Fruit fly (Drosophila melanogaster) whole organism, embryonic: ENCODE results near the gene CG46462.

Source experiments
- BEAF-32 ChIP-seq: fragments of 200-800 bp; sonication (Bioruptor generic); optimal IDR thresholded peaks from 3 replicates; lab custom pipeline; 2017; ENCODE audit warnings: missing biosample characterization, missing genetic modification characterization, mild to moderate bottlenecking, moderate library complexity, missing genetic modification reagents
- CG10543 ChIP-seq: fragments of 200-800 bp; sonication (Bioruptor generic); optimal IDR thresholded peaks from 3 replicates; lab custom pipeline; 2017; ENCODE audit warnings: missing biosample characterization, mild to moderate bottlenecking, missing genetic modification characterization, moderate library complexity
- CG11695 ChIP-seq: fragments of 200-800 bp; sonication (Bioruptor generic); IDR thresholded peaks from 3 replicates; pipeline ENCODE4 v1.3.6; 2022; ENCODE audit warnings: missing biosample characterization, missing genetic modification characterization
- CG11696 ChIP-seq: fragments of 200-800 bp; sonication (Bioruptor generic); IDR thresholded peaks from 2 replicates; pipeline ENCODE4 v1.3.6; 2022; ENCODE audit warnings: missing biosample characterization, missing genetic modification characterization
- CG12155 ChIP-seq: fragments of 200-800 bp; sonication (Bioruptor generic); optimal IDR thresholded peaks from 3 replicates; lab custom pipeline; 2016; ENCODE audit warnings: missing biosample characterization, missing genetic modification characterization
- CG15479 ChIP-seq: fragments of 200-800 bp; sonication (Bioruptor generic); optimal IDR thresholded peaks from 3 replicates; lab custom pipeline; 2019; ENCODE audit warnings: missing biosample characterization, mild to moderate bottlenecking, missing genetic modification characterization, moderate library complexity
- CG1603 ChIP-seq: fragments of 200-800 bp; sonication (Bioruptor generic); optimal IDR thresholded peaks from 2 replicates; lab custom pipeline; 2019; ENCODE audit warnings: missing biosample characterization, mild to moderate bottlenecking, missing genetic modification characterization, moderate library complexity
- CG17328 ChIP-seq: fragments of 200-800 bp; sonication (Bioruptor generic); IDR thresholded peaks from 2 replicates; pipeline ENCODE4 v1.3.6; 2022; ENCODE audit warnings: missing biosample characterization, missing genetic modification characterization
- CG18764 ChIP-seq: fragments of 200-800 bp; sonication (Bioruptor generic); optimal IDR thresholded peaks from 3 replicates; lab custom pipeline; 2016; ENCODE audit warnings: missing biosample characterization, missing genetic modification characterization
- CG2120 ChIP-seq: fragments of 200-800 bp; sonication (Bioruptor generic); optimal IDR thresholded peaks from 3 replicates; lab custom pipeline; 2016; ENCODE audit warnings: missing biosample characterization, missing genetic modification characterization
- CG2199 ChIP-seq: fragments of 200-800 bp; sonication (Bioruptor generic); IDR thresholded peaks from 3 replicates; pipeline ENCODE4 v1.3.6; 2022; ENCODE audit warnings: missing biosample characterization, missing genetic modification characterization
- CG4360 ChIP-seq: fragments of 200-800 bp; sonication (Bioruptor generic); IDR thresholded peaks from 2 replicates; pipeline ENCODE4 v1.3.6; 2022; ENCODE audit warnings: missing biosample characterization, missing genetic modification characterization
- CG4854 ChIP-seq: fragments of 200-800 bp; sonication (Bioruptor generic); optimal IDR thresholded peaks from 2 replicates; lab custom pipeline; 2016; ENCODE audit warnings: missing biosample characterization, missing genetic modification characterization, inconsistent platforms
- CG6654 ChIP-seq: fragments of 200-800 bp; sonication (Bioruptor generic); optimal IDR thresholded peaks from 2 replicates; lab custom pipeline; 2017; ENCODE audit warnings: missing biosample characterization, mild to moderate bottlenecking, missing genetic modification characterization
- CG6689 ChIP-seq: fragments of 200-800 bp; sonication (Bioruptor generic); IDR thresholded peaks from 2 replicates; pipeline ENCODE4 v1.3.6; 2022; ENCODE audit warnings: missing biosample characterization, missing genetic modification characterization
- CG7987 ChIP-seq: fragments of 200-800 bp; sonication (Bioruptor generic); optimal IDR thresholded peaks from 2 replicates; lab custom pipeline; 2018; ENCODE audit warnings: missing biosample characterization, mild to moderate bottlenecking, missing genetic modification characterization, moderate library complexity
- CG8290 ChIP-seq, 3 experiments: fragments of 200-800 bp; sonication (Bioruptor generic); optimal IDR thresholded peaks; 2 replicates each; lab custom pipeline; 2016 to 2019; ENCODE audit warnings: missing biosample characterization in 3 of 3, missing genetic modification characterization in 3 of 3, mild to moderate bottlenecking in 2 of 3, moderate library complexity in 1 of 3
- CG9437 ChIP-seq: fragments of 200-800 bp; sonication (Bioruptor generic); optimal IDR thresholded peaks from 2 replicates; lab custom pipeline; 2018; ENCODE audit warnings: missing biosample characterization, mild to moderate bottlenecking, missing genetic modification characterization
- CG9727 ChIP-seq: fragments of 200-800 bp; sonication (Bioruptor generic); optimal IDR thresholded peaks from 3 replicates; lab custom pipeline; 2017; ENCODE audit warnings: missing biosample characterization, mild to moderate bottlenecking, missing genetic modification characterization
- CG9876 ChIP-seq: fragments of 200-800 bp; sonication (Bioruptor generic); optimal IDR thresholded peaks from 2 replicates; lab custom pipeline; 2016; ENCODE audit warnings: missing biosample characterization, missing genetic modification characterization
- D19A ChIP-seq: fragments of 200-800 bp; optimal IDR thresholded peaks from 3 replicates; lab custom pipeline; 2019; ENCODE audit warnings: missing biosample characterization, mild to moderate bottlenecking, missing genetic modification characterization, moderate library complexity
- HmgZ ChIP-seq: fragments of 200-800 bp; sonication (Bioruptor generic); optimal IDR thresholded peaks from 2 replicates; lab custom pipeline; 2018; ENCODE audit warnings: missing biosample characterization, mild to moderate bottlenecking, missing genetic modification characterization
- Hr78 ChIP-seq, 2 experiments: fragments of 200-800 bp in 1 of 2; fragments of >200 bp in 1 of 2; sonication (Bioruptor generic) in 1 of 2; optimal IDR thresholded peaks; 2 replicates each; lab custom pipeline; 2017 to 2019; ENCODE audit warnings: missing biosample characterization in 2 of 2, missing genetic modification characterization in 2 of 2, mild to moderate bottlenecking in 1 of 2, moderate library complexity in 1 of 2
- Kr ChIP-seq: fragments of 200-800 bp; sonication (Bioruptor generic); optimal IDR thresholded peaks from 2 replicates; lab custom pipeline; 2017; ENCODE audit warnings: missing biosample characterization, mild to moderate bottlenecking, missing genetic modification characterization
- Nf-YC ChIP-seq: fragments of 200-800 bp; optimal IDR thresholded peaks from 3 replicates; lab custom pipeline; 2019; ENCODE audit warnings: missing biosample characterization, mild to moderate bottlenecking, missing genetic modification characterization, moderate library complexity
- PHDP ChIP-seq: fragments of 200-800 bp; sonication (Bioruptor generic); optimal IDR thresholded peaks from 3 replicates; lab custom pipeline; 2018; ENCODE audit warnings: missing biosample characterization, mild to moderate bottlenecking, missing genetic modification characterization, moderate library complexity
- Sry-δ ChIP-seq: fragments of 200-800 bp; sonication (Bioruptor generic); optimal IDR thresholded peaks from 2 replicates; lab custom pipeline; 2016; ENCODE audit warnings: missing biosample characterization, missing genetic modification characterization
- Trl ChIP-seq, 3 experiments: fragments of >200 bp in 2 of 3; fragments of 200-800 bp in 1 of 3; sonication (Bioruptor generic) in 1 of 3; optimal IDR thresholded peaks; 2 replicates in 1 of 3; 3 replicates in 2 of 3; lab custom pipeline; 2016 to 2017; ENCODE audit warnings: missing biosample characterization in 1 of 3, missing genetic modification characterization in 1 of 3
- Xrp1 ChIP-seq: fragments of 200-800 bp; sonication (Bioruptor generic); IDR thresholded peaks from 2 replicates; pipeline ENCODE4 v1.3.6; 2022; ENCODE audit warnings: missing biosample characterization, missing genetic modification characterization
- abd-A ChIP-seq: fragments of 200-800 bp; sonication (Bioruptor generic); optimal IDR thresholded peaks from 3 replicates; lab custom pipeline; 2019; ENCODE audit warnings: missing biosample characterization, mild to moderate bottlenecking, missing genetic modification characterization, moderate library complexity
- bbx ChIP-seq: fragments of 200-800 bp; sonication (Bioruptor generic); IDR thresholded peaks from 2 replicates; pipeline ENCODE4 v1.3.6; 2022; ENCODE audit warnings: missing biosample characterization, missing genetic modification characterization; ENCODE audit not compliant: partially characterized antibody
- br ChIP-seq: fragments of >200 bp; optimal IDR thresholded peaks from 2 replicates; lab custom pipeline; 2017
- cg ChIP-seq: fragments of 200-800 bp; sonication (Bioruptor generic); optimal IDR thresholded peaks from 3 replicates; lab custom pipeline; 2019; ENCODE audit warnings: missing biosample characterization, mild to moderate bottlenecking, missing genetic modification characterization, moderate library complexity
- chinmo ChIP-seq: fragments of 200-800 bp; sonication (Bioruptor generic); IDR thresholded peaks from 4 replicates; pipeline ENCODE4 v1.3.6; 2022; ENCODE audit warnings: missing biosample characterization, missing genetic modification characterization; ENCODE audit not compliant: partially characterized antibody
- crp ChIP-seq, 2 experiments: fragments of 200-800 bp; sonication (Bioruptor generic); optimal IDR thresholded peaks; 2 replicates in 1 of 2; 3 replicates in 1 of 2; lab custom pipeline; 2017; ENCODE audit warnings: missing biosample characterization in 2 of 2, missing genetic modification characterization in 2 of 2, mild to moderate bottlenecking in 1 of 2, moderate library complexity in 1 of 2
- dati ChIP-seq: fragments of 200-800 bp; sonication (Bioruptor generic); IDR thresholded peaks from 2 replicates; pipeline ENCODE4 v1.3.6; 2022; ENCODE audit warnings: missing biosample characterization, missing genetic modification characterization
- ems ChIP-seq: fragments of 200-800 bp; sonication (Bioruptor generic); optimal IDR thresholded peaks from 3 replicates; lab custom pipeline; 2016; ENCODE audit warnings: missing biosample characterization, missing genetic modification characterization
- fd64A ChIP-seq: fragments of 200-800 bp; sonication (Bioruptor generic); optimal IDR thresholded peaks from 3 replicates; lab custom pipeline; 2018; ENCODE audit warnings: missing biosample characterization, mild to moderate bottlenecking, missing genetic modification characterization
- gem ChIP-seq: fragments of 200-800 bp; sonication (Bioruptor generic); optimal IDR thresholded peaks from 2 replicates; lab custom pipeline; 2019; ENCODE audit warnings: missing biosample characterization, mild to moderate bottlenecking, missing genetic modification characterization, moderate library complexity
- pho ChIP-seq: fragments of 200-800 bp; sonication (Bioruptor generic); optimal IDR thresholded peaks from 2 replicates; lab custom pipeline; 2016; ENCODE audit warnings: missing biosample characterization, missing genetic modification characterization
- sd ChIP-seq: fragments of 200-800 bp; sonication (Bioruptor generic); optimal IDR thresholded peaks from 3 replicates; lab custom pipeline; 2018; ENCODE audit warnings: missing biosample characterization, mild to moderate bottlenecking, missing genetic modification characterization, moderate library complexity
- stwl ChIP-seq: fragments of 200-800 bp; sonication (Bioruptor generic); optimal IDR thresholded peaks from 3 replicates; lab custom pipeline; 2018; ENCODE audit warnings: missing biosample characterization, mild to moderate bottlenecking, missing genetic modification characterization, moderate library complexity
- trem ChIP-seq: fragments of 200-800 bp; optimal IDR thresholded peaks from 3 replicates; lab custom pipeline; 2019; ENCODE audit warnings: missing biosample characterization, mild to moderate bottlenecking, missing genetic modification characterization, moderate library complexity

The CG46462 gene

dm6 chr3L:19899308-19899927 lies 32.1 kb upstream of the CG46462 start (continued):
- 0 out of 2 replicates have a peak, but pooled peaks have one; percentile 23 for TF ChIP-seq CG17328 (GFP tag; lab: Robert Waterston, UW)
- TF ChIP-seq CG10543, result peak; percentile 60
- peak; percentile 48 for TF ChIP-seq Kr (GFP tag; lab: Kevin White, UChicago)
- peak; percentile 2 for TF ChIP-seq HmgZ (tag; lab: Kevin White, UChicago)
- TF ChIP-seq BEAF-32 (GFP tag; lab: Kevin White, UChicago), result peak; percentile 4
- TF ChIP-seq bbx, result peak; percentile 61; the same call in 1 of the 2 replicates
- peak; percentile 47 for TF ChIP-seq Sry-δ (GFP tag; lab: Kevin White, UChicago)
- no peak for TF ChIP-seq CG9876 (GFP tag; lab: Kevin White, UChicago)
- peak; percentile 54 for TF ChIP-seq trem (tag; lab: Kevin White, UChicago)
- peak; percentile 55 for TF ChIP-seq CG7987 (GFP tag; lab: Kevin White, UChicago)
- TF ChIP-seq Nf-YC, result no peak
- peak; percentile 94 for TF ChIP-seq cg
- TF ChIP-seq fd64A (GFP tag; lab: Kevin White, UChicago), result peak; percentile 53
- peak; percentile 11 for TF ChIP-seq D19A (tag; lab: Kevin White, UChicago)
- 0 out of 4 replicates have a peak, but pooled peaks have one; percentile 64 for TF ChIP-seq chinmo (GFP tag; lab: Robert Waterston, UW)
- TF ChIP-seq crp (GFP tag; optimal IDR thresholded peaks at IDR 0.05; lab: Kevin White, UChicago), result peak in 1 of 2 experiments; percentile 49
- peak; percentile 90 for TF ChIP-seq CG15479 (GFP tag; lab: Kevin White, UChicago)
- TF ChIP-seq br (lab: Kevin White, UChicago), result no peak
- TF ChIP-seq stwl (tag; lab: Kevin White, UChicago), result peak; percentile 97
- no peak for TF ChIP-seq CG4854 (GFP tag; lab: Kevin White, UChicago)
- TF ChIP-seq abd-A, result peak; percentile 22

- peak; percentile 39 for TF ChIP-seq gem
- peak; percentile 14 for TF ChIP-seq D19A (tag; lab: Kevin White, UChicago)
- TF ChIP-seq Xrp1 (GFP tag; lab: Robert Waterston, UW), result 0 out of 2 replicates have a peak, but pooled peaks have one; percentile 15
- peak in 1 of 2 experiments; percentile 47 for TF ChIP-seq Hr78 (GFP tag; optimal IDR thresholded peaks at IDR 0.05; lab: Kevin White, UChicago)
- no peak for TF ChIP-seq ems (GFP tag; lab: Kevin White, UChicago)
- peak; percentile 22 for TF ChIP-seq CG1603
- peak; percentile 71; the same call in 2 of the 3 replicates for TF ChIP-seq CG2199 (GFP tag; lab: Robert Waterston, UW)
- peak; percentile 61 for TF ChIP-seq stwl (tag; lab: Kevin White, UChicago)
- TF ChIP-seq chinmo (GFP tag; lab: Robert Waterston, UW), result 0 out of 4 replicates have a peak, but pooled peaks have one; percentile 45
- peak; percentile 2 for TF ChIP-seq pho (GFP tag; lab: Kevin White, UChicago)
- TF ChIP-seq Trl (optimal IDR thresholded peaks at IDR 0.05; lab: Kevin White, UChicago), result peak; percentile 4 to 22
- no peak for TF ChIP-seq Trl (GFP tag; optimal IDR thresholded peaks at IDR 0.05; lab: Kevin White, UChicago)
- peak; percentile 25 for TF ChIP-seq CG2120 (GFP tag; lab: Kevin White, UChicago)
- TF ChIP-seq CG6689, result peak; percentile 22; the same call in 1 of the 2 replicates
- peak; percentile 23 for TF ChIP-seq PHDP (tag; lab: Kevin White, UChicago)
- no peak for TF ChIP-seq CG6654
- peak; percentile 5 for TF ChIP-seq cg
- no peak for TF ChIP-seq CG18764 (GFP tag; lab: Kevin White, UChicago)
- TF ChIP-seq CG4360 (GFP tag; lab: Robert Waterston, UW), result peak; percentile 58; the same call in 1 of the 2 replicates
- no peak for TF ChIP-seq CG8290 (GFP tag; optimal IDR thresholded peaks at IDR 0.05; lab: Kevin White, UChicago)
- TF ChIP-seq CG8290 (tag; optimal IDR thresholded peaks at IDR 0.05; lab: Kevin White, UChicago), result peak; percentile 25 to 40
- no peak for TF ChIP-seq dati (GFP tag; lab: Robert Waterston, UW)
- TF ChIP-seq CG11695, result 0 out of 3 replicates have a peak, but pooled peaks have one; percentile 27
- TF ChIP-seq CG12155 (GFP tag; lab: Kevin White, UChicago), result no peak
- TF ChIP-seq CG9727, result peak; percentile 7
- peak; percentile 6 for TF ChIP-seq CG9437
- TF ChIP-seq bbx, result no peak
- peak; percentile 72 for TF ChIP-seq sd (tag; lab: Kevin White, UChicago)
- 0 out of 2 replicates have a peak, but pooled peaks have one; percentile 15 for TF ChIP-seq CG11696 (GFP tag; lab: Robert Waterston, UW)
Measured at dm6 chr3L:19900184-19901089, 31.1 kb upstream of the CG46462 start.
